Fruit fly (Drosophila melanogaster) whole organism, embryonic: ENCODE results near the gene CG15882.
A peak's percentile ranks its signal among the peaks of the same experiment; 100 is the strongest.

Experiments
- ATbp ChIP-seq: fragments of 200-800 bp; sonication (Bioruptor generic); optimal IDR thresholded peaks from 2 replicates; lab custom pipeline; 2017; ENCODE audit warnings: missing biosample characterization, mild to moderate bottlenecking, missing genetic modification characterization, missing genetic modification reagents
- Awh ChIP-seq: fragments of 200-800 bp; sonication (Bioruptor generic); IDR thresholded peaks from 2 replicates; pipeline ENCODE4, ENCODE4 v1.3.6; 2022; ENCODE audit warnings: missing biosample characterization, missing genetic modification characterization
- BEAF-32 ChIP-seq: fragments of 200-800 bp; sonication (Bioruptor generic); optimal IDR thresholded peaks from 3 replicates; lab custom pipeline; 2017; ENCODE audit warnings: missing biosample characterization, missing genetic modification characterization, mild to moderate bottlenecking, moderate library complexity, missing genetic modification reagents
- C15 ChIP-seq: fragments of 200-800 bp; sonication (Bioruptor generic); IDR thresholded peaks from 3 replicates; pipeline ENCODE4 v1.3.6; 2022; ENCODE audit warnings: missing biosample characterization, missing genetic modification characterization
- CG10462 ChIP-seq: fragments of 200-800 bp; sonication (Bioruptor generic); optimal IDR thresholded peaks from 2 replicates; lab custom pipeline; 2016; ENCODE audit warnings: missing biosample characterization, missing genetic modification characterization
- CG10654 ChIP-seq: fragments of 200-800 bp; sonication (Bioruptor generic); optimal IDR thresholded peaks from 2 replicates; lab custom pipeline; 2016; ENCODE audit warnings: missing biosample characterization, missing genetic modification characterization
- CG11093 ChIP-seq: fragments of 200-800 bp; sonication (Bioruptor generic); IDR thresholded peaks from 3 replicates; pipeline ENCODE4 v1.3.6; 2022; ENCODE audit warnings: missing biosample characterization, missing genetic modification characterization
- CG11456 ChIP-seq: fragments of 200-800 bp; sonication (Bioruptor generic); IDR thresholded peaks from 3 replicates; pipeline ENCODE4 v1.3.6; 2022; ENCODE audit warnings: missing biosample characterization, missing genetic modification characterization
- CG13894 ChIP-seq: fragments of 200-800 bp; sonication (Bioruptor generic); optimal IDR thresholded peaks from 3 replicates; lab custom pipeline; 2018; ENCODE audit warnings: missing biosample characterization, mild to moderate bottlenecking, missing genetic modification characterization, moderate library complexity
- CG14014 ChIP-seq: fragments of 200-800 bp; sonication (Bioruptor generic); IDR thresholded peaks from 2 replicates; pipeline ENCODE4 v1.3.6; 2022; ENCODE audit warnings: missing biosample characterization, missing genetic modification characterization
- CG14965 ChIP-seq: fragments of 200-800 bp; sonication (Bioruptor generic); optimal IDR thresholded peaks from 2 replicates; lab custom pipeline; 2016; ENCODE audit warnings: missing biosample characterization, missing genetic modification characterization, borderline replicate concordance
- CG16863 ChIP-seq: fragments of 200-800 bp; sonication (Bioruptor generic); optimal IDR thresholded peaks from 3 replicates; lab custom pipeline; 2016; ENCODE audit warnings: missing biosample characterization, missing genetic modification characterization
- CG17328 ChIP-seq: fragments of 200-800 bp; sonication (Bioruptor generic); IDR thresholded peaks from 2 replicates; pipeline ENCODE4 v1.3.6; 2022; ENCODE audit warnings: missing biosample characterization, missing genetic modification characterization
- CG17912 ChIP-seq: fragments of 200-800 bp; sonication (Bioruptor generic); optimal IDR thresholded peaks from 2 replicates; lab custom pipeline; 2018; ENCODE audit warnings: missing biosample characterization, mild to moderate bottlenecking, missing genetic modification characterization
- CG2129 ChIP-seq: fragments of 200-800 bp; sonication (Bioruptor generic); IDR thresholded peaks from 2 replicates; pipeline ENCODE4 v1.3.6; 2022; ENCODE audit warnings: missing biosample characterization, missing genetic modification characterization; ENCODE audit not compliant: partially characterized antibody
- CG4730 ChIP-seq: fragments of 200-800 bp; sonication (Bioruptor generic); IDR thresholded peaks from 2 replicates; pipeline ENCODE4 v1.3.6; 2022; ENCODE audit warnings: missing biosample characterization, missing genetic modification characterization
- CG5180 ChIP-seq: fragments of 200-800 bp; sonication (Bioruptor generic); optimal IDR thresholded peaks from 3 replicates; lab custom pipeline; 2017; ENCODE audit warnings: missing biosample characterization, missing genetic modification characterization, mild to moderate bottlenecking, moderate library complexity, missing genetic modification reagents
- CG7928 ChIP-seq: fragments of 200-800 bp; sonication (Bioruptor generic); optimal IDR thresholded peaks from 2 replicates; lab custom pipeline; 2017; ENCODE audit warnings: missing biosample characterization, mild to moderate bottlenecking, missing genetic modification characterization
- CkIIα-i1 ChIP-seq: fragments of 200-800 bp; sonication (Bioruptor generic); IDR thresholded peaks from 2 replicates; pipeline ENCODE4 v1.3.6; 2022; ENCODE audit warnings: missing biosample characterization, missing genetic modification characterization
- Doc3 ChIP-seq: fragments of 200-800 bp; sonication (Bioruptor generic); IDR thresholded peaks from 3 replicates; pipeline ENCODE4 v1.3.6; 2022; ENCODE audit warnings: missing biosample characterization, missing genetic modification characterization; ENCODE audit not compliant: partially characterized antibody
- Dref ChIP-seq: fragments of 200-800 bp; sonication (Bioruptor generic); IDR thresholded peaks from 2 replicates; pipeline ENCODE4 v1.3.6; 2022; ENCODE audit warnings: missing biosample characterization, missing genetic modification characterization
- Drgx ChIP-seq: fragments of 200-800 bp; sonication (Bioruptor generic); IDR thresholded peaks from 2 replicates; pipeline ENCODE4 v1.3.6; 2022; ENCODE audit warnings: missing biosample characterization, missing genetic modification characterization
- E2f2 ChIP-seq: fragments of 200-800 bp; sonication (Bioruptor generic); IDR thresholded peaks from 2 replicates; pipeline ENCODE4 v1.3.6; 2022; ENCODE audit warnings: missing biosample characterization, missing genetic modification characterization
- Ets97D ChIP-seq: fragments of 200-800 bp; sonication (Bioruptor generic); optimal IDR thresholded peaks from 3 replicates; lab custom pipeline; 2016; ENCODE audit warnings: missing biosample characterization, missing genetic modification characterization
- Hand ChIP-seq: fragments of 200-800 bp; sonication (Bioruptor generic); optimal IDR thresholded peaks from 2 replicates; lab custom pipeline; 2017; ENCODE audit warnings: mild to moderate bottlenecking, missing biosample characterization, missing genetic modification reagents, missing genetic modification characterization
- Hmx ChIP-seq: fragments of 200-800 bp; sonication (Bioruptor generic); optimal IDR thresholded peaks from 2 replicates; lab custom pipeline; 2016; ENCODE audit warnings: missing biosample characterization, missing genetic modification characterization
- Kr ChIP-seq: fragments of 200-800 bp; sonication (Bioruptor generic); optimal IDR thresholded peaks from 2 replicates; lab custom pipeline; 2017; ENCODE audit warnings: missing biosample characterization, mild to moderate bottlenecking, missing genetic modification characterization
- Lpt ChIP-seq: fragments of >200 bp; optimal IDR thresholded peaks from 2 replicates; lab custom pipeline; 2018; ENCODE audit warnings: missing biosample characterization, missing genetic modification characterization
- MTF-1 ChIP-seq: fragments of 200-800 bp; sonication (Bioruptor generic); optimal IDR thresholded peaks from 2 replicates; lab custom pipeline; 2018; ENCODE audit warnings: missing biosample characterization, mild to moderate bottlenecking, missing genetic modification characterization, borderline replicate concordance
- Med ChIP-seq: fragments of 200-800 bp; sonication (Bioruptor generic); peaks from one replicate; lab custom pipeline; 2016; ENCODE audit warnings: missing biosample characterization, missing genetic modification characterization, mild to moderate bottlenecking, inconsistent platforms, moderate library complexity
- Meics ChIP-seq: fragments of 200-800 bp; sonication (Bioruptor generic); optimal IDR thresholded peaks from 2 replicates; lab custom pipeline; 2017; ENCODE audit warnings: missing biosample characterization, mild to moderate bottlenecking, missing genetic modification characterization
- Opbp ChIP-seq: fragments of 200-800 bp; sonication (Bioruptor generic); IDR thresholded peaks from 3 replicates; pipeline ENCODE4 v1.3.6; 2022; ENCODE audit warnings: missing biosample characterization, missing genetic modification characterization; ENCODE audit not compliant: partially characterized antibody
- Ravus ChIP-seq: fragments of 200-800 bp; sonication (Bioruptor generic); IDR thresholded peaks from 2 replicates; pipeline ENCODE4 v1.3.6; 2022; ENCODE audit warnings: missing biosample characterization, missing genetic modification characterization
- TFAM ChIP-seq: fragments of 200-800 bp; sonication (Bioruptor generic); optimal IDR thresholded peaks from 2 replicates; lab custom pipeline; 2017; ENCODE audit warnings: missing biosample characterization, missing genetic modification characterization, inconsistent platforms
- Tbp ChIP-seq: fragments of >200 bp; optimal IDR thresholded peaks from 2 replicates; lab custom pipeline; 2018; ENCODE audit warnings: missing biosample characterization, missing genetic modification characterization
- YL-1 ChIP-seq: fragments of 200-800 bp; sonication (Bioruptor generic); optimal IDR thresholded peaks from 3 replicates; lab custom pipeline; 2017; ENCODE audit warnings: missing biosample characterization, mild to moderate bottlenecking, missing genetic modification characterization
- bigmax ChIP-seq: fragments of 200-800 bp; sonication (Bioruptor generic); optimal IDR thresholded peaks from 2 replicates; lab custom pipeline; 2018; ENCODE audit warnings: missing biosample characterization, mild to moderate bottlenecking, missing genetic modification characterization
- dati ChIP-seq: fragments of 200-800 bp; sonication (Bioruptor generic); IDR thresholded peaks from 2 replicates; pipeline ENCODE4 v1.3.6; 2022; ENCODE audit warnings: missing biosample characterization, missing genetic modification characterization
- fd102C ChIP-seq: fragments of 200-800 bp; sonication (Bioruptor generic); optimal IDR thresholded peaks from 2 replicates; lab custom pipeline; 2018; ENCODE audit warnings: missing biosample characterization, mild to moderate bottlenecking, missing genetic modification characterization, moderate library complexity
- hkb ChIP-seq, 2 experiments: fragments of 200-800 bp in 1 of 2; fragments of >200 bp in 1 of 2; sonication (Bioruptor generic) in 1 of 2; IDR thresholded peaks in 1 of 2; optimal IDR thresholded peaks in 1 of 2; 2 replicates each; pipeline versions ENCODE4 v1.3.6 to Lab custom; 2017 to 2022; ENCODE audit warnings: missing biosample characterization in 1 of 2, missing genetic modification characterization in 1 of 2
- knrl ChIP-seq: fragments of 200-800 bp; sonication (Bioruptor generic); IDR thresholded peaks from 3 replicates; pipeline ENCODE4 v1.3.6; 2022; ENCODE audit warnings: missing biosample characterization, missing genetic modification characterization; ENCODE audit not compliant: partially characterized antibody
- lov ChIP-seq, 2 experiments: fragments of 200-800 bp in 1 of 2; fragments of >200 bp in 1 of 2; sonication (Bioruptor generic) in 1 of 2; IDR thresholded peaks in 1 of 2; optimal IDR thresholded peaks in 1 of 2; 2 replicates in 1 of 2; 3 replicates in 1 of 2; pipeline versions ENCODE4 v1.3.6 to Lab custom; 2017 to 2022; ENCODE audit warnings: missing biosample characterization in 1 of 2, missing genetic modification characterization in 1 of 2
- luna ChIP-seq: fragments of 200-800 bp; sonication (Bioruptor generic); optimal IDR thresholded peaks from 2 replicates; lab custom pipeline; 2016; ENCODE audit warnings: missing biosample characterization, missing genetic modification characterization
- org-1 ChIP-seq: fragments of 200-800 bp; sonication (Bioruptor generic); optimal IDR thresholded peaks from 2 replicates; lab custom pipeline; 2017; ENCODE audit warnings: missing biosample characterization, missing genetic modification characterization
- phol ChIP-seq: fragments of 200-800 bp; sonication (Bioruptor generic); optimal IDR thresholded peaks from 3 replicates; lab custom pipeline; 2018; ENCODE audit warnings: missing biosample characterization, mild to moderate bottlenecking, missing genetic modification characterization, moderate library complexity
- pros ChIP-seq: fragments of 200-800 bp; sonication (Bioruptor generic); optimal IDR thresholded peaks from 3 replicates; lab custom pipeline; 2019; ENCODE audit warnings: missing biosample characterization, mild to moderate bottlenecking, missing genetic modification characterization, moderate library complexity
- ro ChIP-seq: fragments of 200-800 bp; sonication (Bioruptor generic); IDR thresholded peaks from 2 replicates; pipeline ENCODE4 v1.3.6; 2022; ENCODE audit warnings: missing biosample characterization, missing genetic modification characterization
- sob ChIP-seq: fragments of 200-800 bp; sonication (Bioruptor generic); IDR thresholded peaks from 2 replicates; pipeline ENCODE4 v1.3.6; 2022; ENCODE audit warnings: missing biosample characterization, missing genetic modification characterization
- wor ChIP-seq: fragments of 200-800 bp; sonication (Bioruptor generic); IDR thresholded peaks from 2 replicates; pipeline ENCODE4 v1.3.6; 2022; ENCODE audit warnings: missing biosample characterization, missing genetic modification characterization
- zfh1 ChIP-seq: fragments of 200-800 bp; sonication (Bioruptor generic); IDR thresholded peaks from 3 replicates; pipeline ENCODE4 v1.3.6; 2022; ENCODE audit warnings: missing biosample characterization, missing genetic modification characterization

Gene CG15882

dm6 chrX:19154998-19155397 is 30.8 kb upstream of the CG15882 start (continued):
- TF ChIP-seq Ets97D (GFP tag; lab: Kevin White, UChicago) (peak; percentile 70), Tbp (GFP tag; lab: Kevin White, UChicago) (no peak), CG7928 (GFP tag; lab: Kevin White, UChicago) (no peak), YL-1 (GFP tag; lab: Kevin White, UChicago) (peak; percentile 7), pros (GFP tag; lab: Kevin White, UChicago) (peak; percentile 50), Meics (GFP tag; lab: Kevin White, UChicago) (peak; percentile 48), E2f2 (peak; percentile 55; the same call in 1 of the 2 replicates), knrl (GFP tag; lab: Robert Waterston, UW) (no peak), phol (tag; lab: Kevin White, UChicago) (peak; percentile 91), BEAF-32 (GFP tag; lab: Kevin White, UChicago) (no peak), Ravus (GFP tag; lab: Robert Waterston, UW) (no peak), Dref (GFP tag; lab: Robert Waterston, UW) (no peak), Doc3 (no peak), ro (GFP tag; lab: Robert Waterston, UW) (peak; percentile 46; the same call in 1 of the 2 replicates), CG11456 (peak; percentile 66; the same call in 1 of the 3 replicates), Lpt (GFP tag; lab: Kevin White, UChicago) (no peak), ATbp (GFP tag; lab: Kevin White, UChicago) (peak; percentile 91), fd102C (GFP tag; lab: Kevin White, UChicago) (peak; percentile 84), luna (GFP tag; lab: Kevin White, UChicago) (no peak), CG2129 (no peak), CG14014 (GFP tag; lab: Robert Waterston, UW) (peak; percentile 76), Opbp (GFP tag; lab: Robert Waterston, UW) (no peak), TFAM (GFP tag; lab: Kevin White, UChicago) (peak; percentile 58), CG17328 (GFP tag; lab: Robert Waterston, UW) (peak; percentile 95), lov (optimal IDR thresholded peaks at IDR 0.05; lab: Kevin White, UChicago) (no peak), lov (GFP tag; IDR thresholded peaks at IDR 0.05; lab: Robert Waterston, UW) (peak; percentile 92), CG10654 (peak; percentile 77), wor (GFP tag; lab: Robert Waterston, UW) (peak; percentile 78), CG14965 (peak; percentile 43), org-1 (GFP tag; lab: Kevin White, UChicago) (peak; percentile 77), CG10462 (GFP tag; lab: Kevin White, UChicago) (peak; percentile 72), zfh1 (peak; percentile 95), sob (peak; percentile 73), C15 (GFP tag; lab: Robert Waterston, UW) (peak; percentile 40; the same call in 1 of the 3 replicates), CG13894 (tag; lab: Kevin White, UChicago) (no peak), hkb (optimal IDR thresholded peaks at IDR 0.05; lab: Kevin White, UChicago) (no peak), hkb (GFP tag; IDR thresholded peaks at IDR 0.05; lab: Robert Waterston, UW) (peak; percentile 79), bigmax (no peak), Drgx (GFP tag; lab: Robert Waterston, UW) (peak; percentile 93), CG11093 (peak; percentile 78), Kr (GFP tag; lab: Kevin White, UChicago) (peak; percentile 15), CG17912 (GFP tag; lab: Kevin White, UChicago) (no peak), MTF-1 (GFP tag; lab: Kevin White, UChicago) (peak; percentile 75), Awh (peak; percentile 88), Hmx (GFP tag; lab: Kevin White, UChicago) (no peak), CG4730 (GFP tag; lab: Robert Waterston, UW) (peak; percentile 67), dati (GFP tag; lab: Robert Waterston, UW) (peak; percentile 72), CG16863 (GFP tag; lab: Kevin White, UChicago) (peak; percentile 89), Hand (GFP tag; lab: Kevin White, UChicago) (peak; percentile 6), Med (GFP tag; lab: Kevin White, UChicago) (peak; percentile 98), CG5180 (GFP tag; lab: Kevin White, UChicago) (peak; percentile 59), CkIIα-i1 (no peak)
